Worm (Caenorhabditis elegans) whole organism, L3 larva: Measurements from ENCODE around the gene clec-36.

Experiments used
- aly-2 ChIP-seq: fragments of 150-350 bp; optimal IDR thresholded peaks from 2 replicates; lab custom pipeline; 2014; ENCODE audit warnings: missing biosample characterization, missing genetic modification characterization
- ceh-16 ChIP-seq: sonication (generic microtip); optimal IDR thresholded peaks from 2 replicates; lab custom pipeline; 2017; ENCODE audit warnings: missing biosample characterization, missing genetic modification characterization
- daf-12 ChIP-seq: fragments of 150-350 bp; optimal IDR thresholded peaks from 2 replicates; lab custom pipeline; 2014; ENCODE audit warnings: missing biosample characterization, missing genetic modification reagents, missing genetic modification characterization
- mdl-1 ChIP-seq: fragments of 150-350 bp; optimal IDR thresholded peaks from 2 replicates; lab custom pipeline; 2014; ENCODE audit warnings: missing biosample characterization, missing genetic modification characterization
- nfya-1 ChIP-seq: sonication (generic microtip); optimal IDR thresholded peaks from 2 replicates; lab custom pipeline; 2017; ENCODE audit warnings: missing genetic modification characterization, mild to moderate bottlenecking, missing compliant biosample characterization, antibody characterized with exemption, moderate library complexity; ENCODE audit not compliant: insufficient read depth
- nhr-12 ChIP-seq: fragments of 150-350 bp; optimal IDR thresholded peaks from 2 replicates; lab custom pipeline; 2014; ENCODE audit warnings: missing biosample characterization, missing genetic modification characterization
- nhr-76 ChIP-seq: fragments of 150-350 bp; sonication (generic microtip); optimal IDR thresholded peaks from 5 replicates; lab custom pipeline; 2014; ENCODE audit warnings: missing biosample characterization, missing genetic modification characterization
- skn-1 ChIP-seq: fragments of 150-350 bp; optimal IDR thresholded peaks from 2 replicates; lab custom pipeline; 2014; ENCODE audit warnings: missing biosample characterization, missing genetic modification characterization
- zag-1 ChIP-seq: fragments of 150-350 bp; optimal IDR thresholded peaks from 2 replicates; lab custom pipeline; 2014; ENCODE audit warnings: missing biosample characterization, missing genetic modification characterization

ce11 chrV:16852002-16852401 lies 3.6 kb upstream of the clec-36 start, which contains the start of gene clec-37:
- TF ChIP-seq nhr-12 (tag; lab: Kevin White, UChicago): no peak
- TF ChIP-seq nhr-76 (tag; lab: Kevin White, UChicago): no peak
- no peak for TF ChIP-seq zag-1 (tag; lab: Kevin White, UChicago)
- TF ChIP-seq skn-1 (tag; lab: Kevin White, UChicago): no peak
- no peak for TF ChIP-seq daf-12
- TF ChIP-seq ceh-16: no peak
- TF ChIP-seq mdl-1 (tag; lab: Kevin White, UChicago): no peak
- no peak for TF ChIP-seq aly-2 (tag; lab: Kevin White, UChicago)
- TF ChIP-seq nfya-1 (tag; lab: Kevin White, UChicago): no peak
